Fruit fly (Drosophila melanogaster): Measurements from ENCODE around the gene Sh.

DNA sequence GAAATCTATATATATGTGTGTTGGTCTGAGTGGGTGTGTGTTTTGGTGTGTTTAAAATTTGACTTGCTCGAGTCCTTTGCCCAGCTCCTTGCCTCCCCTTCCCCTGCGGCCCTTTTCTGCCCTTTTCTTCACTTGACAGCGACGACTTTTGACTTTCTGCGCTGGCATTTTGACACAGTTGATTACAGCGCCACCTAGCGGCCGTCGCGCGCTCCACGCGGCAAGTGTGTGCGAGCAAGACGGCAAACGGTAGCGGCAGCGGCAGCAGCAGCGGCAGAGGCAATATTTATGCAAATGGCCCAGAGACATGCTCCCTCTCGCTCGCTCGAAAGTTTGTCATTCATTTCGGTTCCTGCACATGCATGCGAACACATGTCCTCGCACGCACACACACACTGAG lies 10.9 kb downstream of the Sh start:
- TF ChIP-seq CG34376 (GFP tag; optimal IDR thresholded peaks at IDR 0.05): no peak
- TF ChIP-seq otp (GFP tag; IDR thresholded peaks at IDR 0.05): no peak
- TF ChIP-seq Sox100B (GFP tag; optimal IDR thresholded peaks at IDR 0.05): no peak
- no peak for TF ChIP-seq maf-S (GFP tag; optimal IDR thresholded peaks at IDR 0.05)
- no peak for TF ChIP-seq Nf-YA (GFP tag; IDR thresholded peaks at IDR 0.05)
- no peak for TF ChIP-seq D19A (tag; optimal IDR thresholded peaks at IDR 0.05)

All from whole organism, embryonic.